Fruit fly (Drosophila melanogaster): ENCODE data around the gene CG11885.

The CG11885 gene

DNA sequence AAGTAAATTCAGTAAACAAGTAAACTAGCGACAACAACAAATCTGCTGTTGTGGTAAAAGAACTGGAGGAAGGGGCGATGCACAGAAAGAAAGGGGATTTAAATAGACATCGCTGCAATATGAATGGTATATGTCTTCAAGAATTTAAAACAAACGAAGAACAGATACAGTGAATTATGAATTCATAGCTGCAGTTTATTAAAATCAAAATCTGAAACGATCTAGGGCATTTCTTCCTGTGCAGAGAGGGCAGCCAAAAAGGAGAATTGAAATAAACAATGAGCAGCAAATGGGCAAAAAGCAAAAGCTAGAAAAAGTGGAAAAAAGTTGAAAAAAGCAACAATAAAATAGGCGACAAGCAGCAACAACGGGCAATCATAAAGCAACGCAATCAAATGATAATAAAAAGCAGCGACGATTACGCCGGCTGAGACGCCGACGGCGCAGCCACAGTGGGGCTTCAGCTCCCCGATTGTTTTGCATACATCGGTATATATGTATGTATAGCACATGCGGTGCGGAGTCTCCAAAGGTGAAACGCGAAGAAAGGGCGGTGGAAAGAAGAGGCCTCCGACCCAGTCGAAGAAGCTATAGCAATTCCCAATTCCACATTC is 47.6 kb upstream of the CG11885 start (continued):
- TF ChIP-seq peb (GFP tag; IDR thresholded peaks at IDR 0.05) (0 out of 2 replicates have a peak, but pooled peaks have one; percentile 28), Hand (GFP tag; optimal IDR thresholded peaks at IDR 0.05) (peak; percentile 61), dimm (GFP tag; IDR thresholded peaks at IDR 0.05) (peak; percentile 33; the same call in 1 of the 2 replicates), Mes4 (GFP tag; optimal IDR thresholded peaks at IDR 0.05) (peak; percentile 67), CG4617 (GFP tag; optimal IDR thresholded peaks at IDR 0.05; ENCODE audit: borderline replicate concordance) (no peak), Dip2 (GFP tag; IDR thresholded peaks at IDR 0.05) (no peak), CG9817 (tag; optimal IDR thresholded peaks at IDR 0.05) (no peak), CG8089 (GFP tag; optimal IDR thresholded peaks at IDR 0.05) (peak; percentile 62), CG4730 (GFP tag; IDR thresholded peaks at IDR 0.05) (peak; percentile 74), chn (GFP tag; optimal IDR thresholded peaks at IDR 0.05) (peak; percentile 73), CG2199 (GFP tag; IDR thresholded peaks at IDR 0.05) (peak; percentile 37; the same call in 2 of the 3 replicates), CG33557 (GFP tag; optimal IDR thresholded peaks at IDR 0.05) (no peak), tio (GFP tag; optimal IDR thresholded peaks at IDR 0.05) (peak; percentile 55), Ets97D (GFP tag; optimal IDR thresholded peaks at IDR 0.05) (peak; percentile 32), CG6791 (GFP tag; IDR thresholded peaks at IDR 0.05; ENCODE audit: partially characterized antibody) (no peak), Eip74EF (GFP tag; optimal IDR thresholded peaks at IDR 0.05) (peak in 1 of 2 experiments; percentile 65), sd (tag; optimal IDR thresholded peaks at IDR 0.05) (peak; percentile 30), jing (GFP tag; optimal IDR thresholded peaks at IDR 0.05) (peak; percentile 34), da (GFP tag; optimal IDR thresholded peaks at IDR 0.05) (no peak), Adf1 (GFP tag; IDR thresholded peaks at IDR 0.05) (peak; percentile 97), ERR (GFP tag; optimal IDR thresholded peaks at IDR 0.05) (peak; percentile 49), CG5180 (GFP tag; optimal IDR thresholded peaks at IDR 0.05) (peak; percentile 50), Ssrp (tag; optimal IDR thresholded peaks at IDR 0.05) (peak; percentile 76), CG10959 (GFP tag; IDR thresholded peaks at IDR 0.05) (no peak), CoRest (tag; optimal IDR thresholded peaks at IDR 0.05) (peak; percentile 64), Nf-YC (tag; optimal IDR thresholded peaks at IDR 0.05) (peak; percentile 2), MESR4 (GFP tag; optimal IDR thresholded peaks at IDR 0.05) (no peak), CG31388 (GFP tag; optimal IDR thresholded peaks at IDR 0.05) (no peak), Dad (GFP tag; optimal IDR thresholded peaks at IDR 0.05) (peak; percentile 57), CG2889 (GFP tag; IDR thresholded peaks at IDR 0.05) (peak; percentile 45; the same call in 1 of the 3 replicates), CG3065 (GFP tag; optimal IDR thresholded peaks at IDR 0.05) (no peak), GATAe (GFP tag; conservative IDR thresholded peaks at IDR 0.05) (peak; percentile 13; the same call in 1 of the 2 replicates), Xbp1 (GFP tag; optimal IDR thresholded peaks at IDR 0.05) (peak; percentile 72), CTCF (GFP tag; optimal IDR thresholded peaks at IDR 0.05) (peak; percentile 11), HmgD (GFP tag; optimal IDR thresholded peaks at IDR 0.05) (peak; percentile 24), vnd (GFP tag; IDR thresholded peaks at IDR 0.05; ENCODE audit: partially characterized antibody) (no peak), CG42726 (GFP tag; IDR thresholded peaks at IDR 0.05; ENCODE audit: partially characterized antibody) (no peak), ara (GFP tag; IDR thresholded peaks at IDR 0.05) (peak; percentile 55; the same call in 1 of the 2 replicates), CG3281 (GFP tag; optimal IDR thresholded peaks at IDR 0.05) (peak; percentile 71), knrl (GFP tag; IDR thresholded peaks at IDR 0.05; ENCODE audit: partially characterized antibody) (no peak), CG3407 (GFP tag; optimal IDR thresholded peaks at IDR 0.05) (peak; percentile 67), Xrp1 (GFP tag; IDR thresholded peaks at IDR 0.05) (peak; percentile 82), HHEX (GFP tag; optimal IDR thresholded peaks at IDR 0.05) (peak; percentile 72), gro (GFP tag; optimal IDR thresholded peaks at IDR 0.05) (peak; percentile 82), ssp (GFP tag; IDR thresholded peaks at IDR 0.05) (peak; percentile 46; the same call in 1 of the 2 replicates), CG15073 (GFP tag; optimal IDR thresholded peaks at IDR 0.05) (no peak), CG4424 (GFP tag; optimal IDR thresholded peaks at IDR 0.05) (peak; percentile 74), pzg (GFP tag; optimal IDR thresholded peaks at IDR 0.05) (no peak), CG10321 (GFP tag; IDR thresholded peaks at IDR 0.05) (peak; percentile 53; the same call in 1 of the 2 replicates), Scr (GFP tag; IDR thresholded peaks at IDR 0.05; ENCODE audit: partially characterized antibody) (no peak)

Measured in whole organism, embryonic.